Fruit fly (Drosophila melanogaster): ENCODE results near the gene alpha-Man-Ib.

alpha-Man-Ib gene

dm6 chr3R:29157418-29158398 lies 45.1 kb upstream of the alpha-Man-Ib start, which contains the start of gene rdog (continued):
- TF ChIP-seq CG10274 (GFP tag; optimal IDR thresholded peaks at IDR 0.05) (peak; percentile 46), sna (GFP tag; IDR thresholded peaks at IDR 0.05; ENCODE audit: partially characterized antibody) (no peak), CG4328 (GFP tag; optimal IDR thresholded peaks at IDR 0.05) (peak; percentile 24), Bgb (GFP tag; IDR thresholded peaks at IDR 0.05; ENCODE audit: partially characterized antibody) (peak; percentile 12; the same call in 1 of the 2 replicates), CG8388 (GFP tag; optimal IDR thresholded peaks at IDR 0.05) (peak; percentile 73), amos (GFP tag; IDR thresholded peaks at IDR 0.05; ENCODE audit: partially characterized antibody) (peak; percentile 43; the same call in 1 of the 2 replicates), C15 (GFP tag; IDR thresholded peaks at IDR 0.05) (no peak), bbx (GFP tag; IDR thresholded peaks at IDR 0.05; ENCODE audit: partially characterized antibody) (no peak), usp (GFP tag; optimal IDR thresholded peaks at IDR 0.05) (no peak), cato (GFP tag; optimal IDR thresholded peaks at IDR 0.05; ENCODE audit: borderline replicate concordance) (peak; percentile 54), wdn (GFP tag; IDR thresholded peaks at IDR 0.05) (peak; percentile 56), tio (GFP tag; optimal IDR thresholded peaks at IDR 0.05) (peak; percentile 38), CG14965 (GFP tag; optimal IDR thresholded peaks at IDR 0.05; ENCODE audit: borderline replicate concordance) (no peak), CG17912 (GFP tag; optimal IDR thresholded peaks at IDR 0.05) (no peak), Sin3A (optimal IDR thresholded peaks at IDR 0.05) (peak; percentile 33), gem (tag; optimal IDR thresholded peaks at IDR 0.05) (peak; percentile 86), ttk (GFP tag; IDR thresholded peaks at IDR 0.05) (peak; percentile 32; the same call in 1 of the 2 replicates), sens (GFP tag) (peak; percentile 98), D19B (GFP tag; optimal IDR thresholded peaks at IDR 0.05) (peak; percentile 99), salm (tag; optimal IDR thresholded peaks at IDR 0.05) (peak; percentile 59), insv (GFP tag; optimal IDR thresholded peaks at IDR 0.05) (peak; percentile 33 to 40), CG9437 (GFP tag; optimal IDR thresholded peaks at IDR 0.05) (peak; percentile 83), CG7839 (tag; optimal IDR thresholded peaks at IDR 0.05) (peak; percentile 88), br (optimal IDR thresholded peaks at IDR 0.05) (no peak), dm (GFP tag; optimal IDR thresholded peaks at IDR 0.05) (peak; percentile 78), toy (GFP tag; IDR thresholded peaks at IDR 0.05) (no peak), Med (GFP tag) (peak; percentile 85), CG13624 (GFP tag; optimal IDR thresholded peaks at IDR 0.05) (peak; percentile 85), lov (optimal IDR thresholded peaks at IDR 0.05) (no peak), lov (GFP tag; IDR thresholded peaks at IDR 0.05) (no peak), schlank (tag; optimal IDR thresholded peaks at IDR 0.05) (peak; percentile 22), CG12659 (GFP tag; optimal IDR thresholded peaks at IDR 0.05) (peak; percentile 81), CG2712 (tag; optimal IDR thresholded peaks at IDR 0.05) (no peak), Hr39 (optimal IDR thresholded peaks at IDR 0.05) (no peak), onecut (GFP tag; IDR thresholded peaks at IDR 0.05) (0 out of 2 replicates have a peak, but pooled peaks have one; percentile 25), sr (GFP tag; IDR thresholded peaks at IDR 0.05) (no peak), CG1792 (GFP tag; optimal IDR thresholded peaks at IDR 0.05) (peak; percentile 61), esg (GFP tag; conservative IDR thresholded peaks at IDR 0.05) (peak; percentile 43; the same call in 1 of the 2 replicates), CG31365 (tag; optimal IDR thresholded peaks at IDR 0.05) (no peak), Elba2 (GFP tag; optimal IDR thresholded peaks at IDR 0.05) (no peak), chinmo (GFP tag; IDR thresholded peaks at IDR 0.05; ENCODE audit: partially characterized antibody) (0 out of 4 replicates have a peak, but pooled peaks have one; percentile 50), repo (GFP tag; optimal IDR thresholded peaks at IDR 0.05) (peak; percentile 24), sc (optimal IDR thresholded peaks at IDR 0.05) (no peak), sc (GFP tag; optimal IDR thresholded peaks at IDR 0.05) (peak; percentile 62), ci (GFP tag; IDR thresholded peaks at IDR 0.05) (0 out of 3 replicates have a peak, but pooled peaks have one; percentile 6), HmgD (GFP tag; optimal IDR thresholded peaks at IDR 0.05) (peak; percentile 46), CG10654 (GFP tag; optimal IDR thresholded peaks at IDR 0.05) (peak; percentile 70), CG7786 (GFP tag; optimal IDR thresholded peaks at IDR 0.05) (peak; percentile 80), Xrp1 (GFP tag; IDR thresholded peaks at IDR 0.05) (no peak)
